Worm (Caenorhabditis elegans) whole organism, L4 larva: ENCODE results near the gene B0238.9.
A peak's percentile ranks its signal among the peaks of the same experiment; 100 is the strongest.

Experiments
- F10B5.3 ChIP-seq: sonication (generic microtip); optimal IDR thresholded peaks from 2 replicates; lab custom pipeline; 2016; ENCODE audit warnings: mild to moderate bottlenecking, missing genetic modification characterization, missing compliant biosample characterization
- F26F4.8 ChIP-seq: fragments of 200-800 bp; sonication (Bioruptor generic); conservative IDR thresholded peaks from 2 replicates; pipeline ENCODE4 v1.3.6; 2022; ENCODE audit warnings: missing genetic modification characterization, missing compliant biosample characterization
- F37D6.2 ChIP-seq: sonication (generic microtip); optimal IDR thresholded peaks from 2 replicates; lab custom pipeline; 2016; ENCODE audit warnings: mild to moderate bottlenecking, missing genetic modification characterization, missing compliant biosample characterization
- F44E2.7 ChIP-seq: fragments of 200-800 bp; sonication (Bioruptor generic); IDR thresholded peaks from 2 replicates; pipeline ENCODE4 v2.1.2; 2022; ENCODE audit warnings: missing genetic modification characterization, missing compliant biosample characterization
- F49E8.2 ChIP-seq: sonication (generic microtip); optimal IDR thresholded peaks from 2 replicates; lab custom pipeline; 2016; ENCODE audit warnings: missing compliant biosample characterization, mild to moderate bottlenecking, missing genetic modification characterization, borderline replicate concordance
- R02D3.7 ChIP-seq: fragments of 150-350 bp; sonication (generic microtip); optimal IDR thresholded peaks from 3 replicates; lab custom pipeline; 2014; ENCODE audit warnings: missing biosample characterization, missing genetic modification characterization
- T20F7.1 ChIP-seq: fragments of 200-800 bp; sonication (Bioruptor generic); optimal IDR thresholded peaks from 2 replicates; lab custom pipeline; 2018; ENCODE audit warnings: mild to moderate bottlenecking, missing genetic modification characterization, missing compliant biosample characterization
- Y105C5A.15 ChIP-seq: fragments of 200-800 bp; sonication (Bioruptor generic); IDR thresholded peaks from 2 replicates; pipeline ENCODE4 v1.3.6; 2022; ENCODE audit warnings: missing genetic modification characterization, missing compliant biosample characterization
- Y75B8A.6 ChIP-seq: fragments of 200-800 bp; sonication (Bioruptor generic); IDR thresholded peaks from 2 replicates; pipeline ENCODE4 v1.3.6; 2022; ENCODE audit warnings: missing genetic modification reagents, missing genetic modification characterization, missing compliant biosample characterization
- ZK337.2 ChIP-seq: fragments of 200-800 bp; sonication (Bioruptor generic); IDR thresholded peaks from 2 replicates; pipeline ENCODE4 v1.3.6; 2022; ENCODE audit warnings: missing genetic modification reagents, missing genetic modification characterization, missing compliant biosample characterization
- aha-1 ChIP-seq: fragments of 150-350 bp; peaks from one replicate; lab custom pipeline; 2014; ENCODE audit warnings: missing biosample characterization, missing genetic modification characterization
- aly-2 ChIP-seq: sonication (generic microtip); optimal IDR thresholded peaks from 2 replicates; lab custom pipeline; 2018; ENCODE audit warnings: missing biosample characterization, missing genetic modification characterization
- attf-4 ChIP-seq: sonication (generic microtip); optimal IDR thresholded peaks from 3 replicates; lab custom pipeline; 2017; ENCODE audit warnings: missing biosample characterization, missing genetic modification characterization
- ceh-20 ChIP-seq: fragments of 200-800 bp; sonication (Bioruptor generic); IDR thresholded peaks from 2 replicates; pipeline ENCODE4 v1.3.6; 2022; ENCODE audit warnings: missing genetic modification reagents, missing genetic modification characterization, missing compliant biosample characterization
- ceh-28 ChIP-seq: fragments of 150-350 bp; optimal IDR thresholded peaks from 2 replicates; lab custom pipeline; 2014; ENCODE audit warnings: missing biosample characterization, missing genetic modification reagents, missing genetic modification characterization
- ceh-62 ChIP-seq: sonication (generic microtip); optimal IDR thresholded peaks from 2 replicates; lab custom pipeline; 2017; ENCODE audit warnings: missing biosample characterization, missing genetic modification characterization
- cey-2 ChIP-seq: sonication (generic microtip); optimal IDR thresholded peaks from 3 replicates; lab custom pipeline; 2017; ENCODE audit warnings: missing genetic modification characterization, mild to moderate bottlenecking, missing compliant biosample characterization, antibody characterized with exemption, borderline replicate concordance; ENCODE audit not compliant: insufficient read depth
- daf-12 ChIP-seq: fragments of 150-350 bp; optimal IDR thresholded peaks from 2 replicates; lab custom pipeline; 2014; ENCODE audit warnings: missing biosample characterization, missing genetic modification reagents, missing genetic modification characterization
- dpl-1 ChIP-seq: fragments of 150-350 bp; optimal IDR thresholded peaks from 2 replicates; lab custom pipeline; 2014; ENCODE audit warnings: missing biosample characterization, missing genetic modification reagents, missing genetic modification characterization
- duxl-1 ChIP-seq: sonication (generic microtip); optimal IDR thresholded peaks from 2 replicates; lab custom pipeline; 2016; ENCODE audit warnings: mild to moderate bottlenecking, missing genetic modification characterization, moderate library complexity, missing compliant biosample characterization; ENCODE audit not compliant: poor library complexity
- egl-27 ChIP-seq: sonication (generic microtip); optimal IDR thresholded peaks from 3 replicates; lab custom pipeline; 2017; ENCODE audit warnings: missing biosample characterization, missing genetic modification reagents, missing genetic modification characterization
- egl-43 ChIP-seq: fragments of 200-800 bp; sonication (Bioruptor generic); IDR thresholded peaks from 2 replicates; pipeline ENCODE4 v1.3.6; 2022; ENCODE audit warnings: missing genetic modification reagents, missing genetic modification characterization, missing compliant biosample characterization
- fkh-10 ChIP-seq: fragments of 150-350 bp; optimal IDR thresholded peaks from 2 replicates; lab custom pipeline; 2014; ENCODE audit warnings: missing biosample characterization, missing genetic modification reagents, missing genetic modification characterization
- fos-1 ChIP-seq: fragments of 150-350 bp; optimal IDR thresholded peaks from 2 replicates; lab custom pipeline; 2014; ENCODE audit warnings: missing biosample characterization, missing genetic modification characterization
- gei-8 ChIP-seq: fragments of 200-800 bp; sonication (Bioruptor generic); optimal IDR thresholded peaks from 2 replicates; lab custom pipeline; 2018; ENCODE audit warnings: mild to moderate bottlenecking, missing genetic modification characterization, missing compliant biosample characterization
- hif-1 ChIP-seq, 2 experiments: sonication (generic microtip); optimal IDR thresholded peaks; 2 replicates each; lab custom pipeline; 2016 to 2017; ENCODE audit warnings: missing compliant biosample characterization in 2 of 2, missing genetic modification characterization in 2 of 2, missing genetic modification reagents in 2 of 2, missing genotype in 2 of 2, mild to moderate bottlenecking in 1 of 2
- hlh-11 ChIP-seq: fragments of 200-800 bp; sonication (Bioruptor generic); optimal IDR thresholded peaks from 2 replicates; lab custom pipeline; 2018; ENCODE audit warnings: mild to moderate bottlenecking, missing genetic modification characterization, missing compliant biosample characterization
- hlh-30 ChIP-seq: sonication (generic microtip); optimal IDR thresholded peaks from 2 replicates; lab custom pipeline; 2017; ENCODE audit warnings: antibody characterized with exemption, mild to moderate bottlenecking, missing genetic modification characterization, missing compliant biosample characterization; ENCODE audit not compliant: insufficient read depth
- lim-7 ChIP-seq: fragments of 200-800 bp; sonication (Bioruptor generic); IDR thresholded peaks from 2 replicates; pipeline ENCODE4 v1.3.6; 2022; ENCODE audit warnings: missing genetic modification characterization, missing compliant biosample characterization
- lin-1 ChIP-seq: fragments of 200-800 bp; sonication (Bioruptor generic); IDR thresholded peaks from 2 replicates; pipeline ENCODE4 v1.3.6; 2022; ENCODE audit warnings: missing genetic modification reagents, missing genetic modification characterization, missing compliant biosample characterization
- lin-29 ChIP-seq: fragments of 200-800 bp; sonication (Bioruptor generic); IDR thresholded peaks from 2 replicates; pipeline ENCODE4 v1.3.6; 2022; ENCODE audit warnings: missing genetic modification reagents, missing genetic modification characterization, missing compliant biosample characterization
- lin-38 ChIP-seq: fragments of 200-800 bp; sonication (Bioruptor generic); IDR thresholded peaks from 2 replicates; pipeline ENCODE4 v1.3.6; 2022; ENCODE audit warnings: missing genetic modification reagents, missing genetic modification characterization, missing compliant biosample characterization
- madf-9 ChIP-seq: fragments of 200-800 bp; sonication (Bioruptor generic); conservative IDR thresholded peaks from 2 replicates; pipeline ENCODE4 v1.3.6; 2022; ENCODE audit warnings: missing genetic modification reagents, missing genetic modification characterization, missing compliant biosample characterization
- mdl-1 ChIP-seq, 2 experiments: fragments of 150-350 bp in 1 of 2; sonication (generic microtip) in 1 of 2; optimal IDR thresholded peaks; 2 replicates each; lab custom pipeline; 2014 to 2017; ENCODE audit warnings: missing biosample characterization in 2 of 2, missing genetic modification characterization in 2 of 2
- mep-1 ChIP-seq: fragments of 150-350 bp; sonication (generic microtip); optimal IDR thresholded peaks from 3 replicates; lab custom pipeline; 2014; ENCODE audit warnings: missing biosample characterization, missing genetic modification characterization
- nhr-10 ChIP-seq: fragments of 150-350 bp; optimal IDR thresholded peaks from 2 replicates; lab custom pipeline; 2014; ENCODE audit warnings: missing biosample characterization, missing genetic modification characterization
- nhr-111 ChIP-seq: fragments of 200-800 bp; sonication (Bioruptor generic); optimal IDR thresholded peaks from 2 replicates; lab custom pipeline; 2018; ENCODE audit warnings: mild to moderate bottlenecking, missing genetic modification characterization, missing compliant biosample characterization
- nhr-48 ChIP-seq: sonication (generic microtip); optimal IDR thresholded peaks from 2 replicates; lab custom pipeline; 2016; ENCODE audit warnings: mild to moderate bottlenecking, missing genetic modification characterization, missing compliant biosample characterization
- pha-4 ChIP-seq, 2 experiments: fragments of 150-350 bp in 1 of 2; fragments of 200-800 bp in 1 of 2; sonication (Bioruptor generic) in 1 of 2; IDR thresholded peaks in 1 of 2; optimal IDR thresholded peaks in 1 of 2; 2 replicates each; pipeline versions ENCODE4 v1.3.6 to Lab custom; 2014 to 2022; ENCODE audit warnings: missing genetic modification characterization in 2 of 2, missing genetic modification reagents in 2 of 2, missing biosample characterization in 1 of 2, missing compliant biosample characterization in 1 of 2
- saeg-2 ChIP-seq: fragments of 200-800 bp; sonication (Bioruptor generic); IDR thresholded peaks from 2 replicates; pipeline ENCODE4 v1.3.6; 2022; ENCODE audit warnings: missing genetic modification reagents, missing genetic modification characterization, missing compliant biosample characterization
- skn-1 ChIP-seq: fragments of 150-350 bp; optimal IDR thresholded peaks from 2 replicates; lab custom pipeline; 2014; ENCODE audit warnings: missing biosample characterization, missing genetic modification characterization
- spr-1 ChIP-seq: sonication (generic microtip); optimal IDR thresholded peaks from 2 replicates; lab custom pipeline; 2016; ENCODE audit warnings: mild to moderate bottlenecking, missing genetic modification characterization, missing compliant biosample characterization
- unc-39 ChIP-seq: sonication (generic microtip); optimal IDR thresholded peaks from 2 replicates; lab custom pipeline; 2017; ENCODE audit warnings: missing biosample characterization, missing genetic modification characterization
- unc-62 ChIP-seq, 3 experiments: fragments of 150-350 bp in 1 of 3; sonication (generic microtip); optimal IDR thresholded peaks in 2 of 3; peaks in 1 of 3; 1 replicate in 1 of 3; 2 replicates in 2 of 3; lab custom pipeline; 2014 to 2017; ENCODE audit warnings: missing biosample characterization in 3 of 3, missing genetic modification characterization in 3 of 3, missing genetic modification reagents in 3 of 3, missing genotype in 1 of 3
- zag-1 ChIP-seq: fragments of 150-350 bp; optimal IDR thresholded peaks from 2 replicates; lab custom pipeline; 2014; ENCODE audit warnings: missing biosample characterization, missing genetic modification characterization
- zfp-2 ChIP-seq: sonication (generic microtip); optimal IDR thresholded peaks from 2 replicates; lab custom pipeline; 2016; ENCODE audit warnings: mild to moderate bottlenecking, missing genetic modification characterization, missing compliant biosample characterization
- zfp-3 ChIP-seq: fragments of 200-800 bp; sonication (Bioruptor generic); conservative IDR thresholded peaks from 2 replicates; pipeline ENCODE4 v1.3.6; 2022; ENCODE audit warnings: missing genetic modification reagents, missing genetic modification characterization, missing compliant biosample characterization
- zip-11 ChIP-seq: fragments of 200-800 bp; sonication (Bioruptor generic); IDR thresholded peaks from 2 replicates; pipeline ENCODE4 v1.3.6; 2022; ENCODE audit warnings: missing genetic modification characterization, missing compliant biosample characterization
- ztf-11 ChIP-seq: fragments of 150-350 bp; optimal IDR thresholded peaks from 2 replicates; lab custom pipeline; 2014; ENCODE audit warnings: missing biosample characterization, missing genetic modification characterization
- ztf-7 ChIP-seq: fragments of 150-350 bp; optimal IDR thresholded peaks from 2 replicates; lab custom pipeline; 2014; ENCODE audit warnings: missing biosample characterization, missing genetic modification characterization

The B0238.9 gene

ce11 chrV:5275426-5276007 lies 2.4 kb downstream of the B0238.9 start (continued):
- TF ChIP-seq F26F4.8 (no peak), lim-7 (no peak), mdl-1 (tag; optimal IDR thresholded peaks at IDR 0.05; lab: Kevin White, UChicago) (no peak), T20F7.1 (no peak), hif-1 (tag; optimal IDR thresholded peaks at IDR 0.05; lab: Kevin White, UChicago) (no peak), mep-1 (tag; lab: Kevin White, UChicago) (no peak), ztf-11 (tag; lab: Kevin White, UChicago) (no peak), dpl-1 (GFP tag; lab: Kevin White, UChicago) (peak; percentile 0), hlh-11 (tag; lab: Kevin White, UChicago) (no peak), spr-1 (tag; lab: Kevin White, UChicago) (no peak), zfp-3 (GFP tag; lab: Robert Waterston, UW) (peak; percentile 69; the same call in 1 of the 2 replicates), ceh-28 (tag; lab: Kevin White, UChicago) (no peak), Y75B8A.6 (GFP tag; lab: Robert Waterston, UW) (0 out of 2 replicates have a peak, but pooled peaks have one; percentile 5), F44E2.7 (GFP tag; lab: Robert Waterston, UW) (no peak), ceh-62 (tag; lab: Kevin White, UChicago) (no peak), fos-1 (tag; lab: Kevin White, UChicago) (no peak), lin-38 (GFP tag; lab: Robert Waterston, UW) (no peak), skn-1 (tag; lab: Kevin White, UChicago) (no peak), egl-27 (tag; lab: Kevin White, UChicago) (no peak), pha-4 (GFP tag; IDR thresholded peaks at IDR 0.05; lab: Robert Waterston, UW) (no peak; the same call in 1 of the 2 replicates), pha-4 (tag; optimal IDR thresholded peaks at IDR 0.05; lab: Kevin White, UChicago) (no peak), aly-2 (no peak), fkh-10 (GFP tag; lab: Kevin White, UChicago) (no peak), unc-62 (GFP tag; optimal IDR thresholded peaks at IDR 0.05 in 1 of 2; lab: Kevin White, UChicago) (no peak), unc-62 (tag; optimal IDR thresholded peaks at IDR 0.05; lab: Kevin White, UChicago) (no peak), unc-39 (tag; lab: Kevin White, UChicago) (no peak), ceh-20 (GFP tag; lab: Robert Waterston, UW) (no peak), lin-29 (no peak), zag-1 (no peak), cey-2 (no peak), aha-1 (tag; lab: Kevin White, UChicago) (peak; percentile 90), ztf-7 (tag; lab: Kevin White, UChicago) (no peak), gei-8 (GFP tag; lab: Kevin White, UChicago) (no peak), lin-1 (GFP tag; lab: Robert Waterston, UW) (no peak), Y105C5A.15 (GFP tag; lab: Robert Waterston, UW) (no peak), nhr-111 (GFP tag; lab: Kevin White, UChicago) (peak; percentile 12), daf-12 (tag; lab: Kevin White, UChicago) (no peak), hlh-30 (tag; lab: Kevin White, UChicago) (no peak), F37D6.2 (tag; lab: Kevin White, UChicago) (no peak), egl-43 (no peak), duxl-1 (tag; lab: Kevin White, UChicago) (no peak), ZK337.2 (GFP tag; lab: Robert Waterston, UW) (no peak), saeg-2 (no peak), zfp-2 (no peak), R02D3.7 (tag; lab: Kevin White, UChicago) (no peak), F10B5.3 (no peak), madf-9 (no peak), nhr-48 (no peak), nhr-10 (no peak), zip-11 (GFP tag; lab: Robert Waterston, UW) (no peak), attf-4 (no peak), F49E8.2 (peak; percentile 6)
